Fruit fly (Drosophila melanogaster) Kc167 (cell line): ENCODE measurements around the gene lwr.

Source experiments
- psq ChIP-seq: fragments of >200 bp; optimal IDR thresholded peaks from 2 replicates; lab custom pipeline; 2017; ENCODE audit warnings: missing external identifiers
- ttk ChIP-seq: sonication (Bioruptor generic); optimal IDR thresholded peaks from 2 replicates; lab custom pipeline; 2017; ENCODE audit warnings: missing external identifiers

DNA sequence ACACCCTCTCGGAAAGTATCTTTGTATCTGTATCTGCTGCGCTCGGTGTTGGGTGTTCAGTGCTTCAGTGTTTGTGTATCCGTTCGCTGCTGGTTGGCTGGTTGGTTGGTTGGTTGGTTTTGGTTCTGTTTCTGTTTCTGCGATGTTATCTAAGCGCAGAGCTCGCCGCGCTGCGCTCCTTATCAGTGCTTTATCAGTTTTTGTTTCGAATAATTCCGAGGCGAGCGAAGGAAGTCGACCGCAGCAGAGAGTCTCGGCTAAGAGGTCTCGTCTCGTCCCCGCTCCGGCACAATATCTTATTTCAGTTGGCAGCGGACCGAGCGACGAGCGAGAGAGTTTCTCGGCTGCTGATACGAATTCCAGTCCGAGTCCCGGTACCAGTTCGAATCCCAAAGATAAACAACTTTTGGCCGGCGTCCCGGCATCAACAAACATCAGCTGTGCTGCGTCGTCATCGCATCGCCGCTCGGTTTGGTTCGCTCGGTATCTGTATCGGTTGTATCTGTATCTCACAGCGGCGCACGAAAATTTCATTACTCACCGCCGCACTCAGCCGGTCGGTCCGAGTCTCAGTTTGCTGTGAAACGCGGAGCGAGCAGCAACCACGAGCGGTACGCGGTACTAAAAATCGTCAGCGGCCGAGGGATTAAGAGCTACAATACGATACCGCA is 19.1 kb downstream of the lwr start:
- TF ChIP-seq psq (no peak), ttk (no peak)
